Fruit fly (Drosophila melanogaster): ENCODE data around the gene CG33169.

The CG33169 gene

dm6 chr3L:22837651-22838614, 25.7 kb upstream of the CG33169 start (continued):
- peak; percentile 49 for TF ChIP-seq BtbVII (GFP tag; optimal IDR thresholded peaks at IDR 0.05)
- TF ChIP-seq cg (GFP tag; optimal IDR thresholded peaks at IDR 0.05): peak; percentile 42
- TF ChIP-seq sr (GFP tag; IDR thresholded peaks at IDR 0.05): peak; percentile 10; the same call in 1 of the 3 replicates
- TF ChIP-seq chif (GFP tag; optimal IDR thresholded peaks at IDR 0.05): no peak
- peak; percentile 1 for TF ChIP-seq CG10147 (GFP tag; optimal IDR thresholded peaks at IDR 0.05)
- TF ChIP-seq MBD-R2 (GFP tag; IDR thresholded peaks at IDR 0.05): peak; percentile 12; the same call in 1 of the 2 replicates
- 0 out of 2 replicates have a peak, but pooled peaks have one; percentile 17 for TF ChIP-seq Ada2b (GFP tag; IDR thresholded peaks at IDR 0.05)
- TF ChIP-seq cwo (GFP tag; optimal IDR thresholded peaks at IDR 0.05): peak; percentile 9
- peak; percentile 17 for TF ChIP-seq mirr (GFP tag; optimal IDR thresholded peaks at IDR 0.05)
- TF ChIP-seq MTF-1 (GFP tag; optimal IDR thresholded peaks at IDR 0.05; ENCODE audit: borderline replicate concordance): no peak
- no peak for TF ChIP-seq Sry-δ (GFP tag; optimal IDR thresholded peaks at IDR 0.05)
- TF ChIP-seq Med (GFP tag): peak; percentile 49
- peak; percentile 95 for TF ChIP-seq CG3407 (GFP tag; optimal IDR thresholded peaks at IDR 0.05)
- no peak for TF ChIP-seq org-1 (GFP tag; optimal IDR thresholded peaks at IDR 0.05)
- peak; percentile 47 for TF ChIP-seq lab (GFP tag; optimal IDR thresholded peaks at IDR 0.05)
- TF ChIP-seq pzg (GFP tag; optimal IDR thresholded peaks at IDR 0.05): no peak
- TF ChIP-seq HLH3B (GFP tag; IDR thresholded peaks at IDR 0.05): no peak
- peak; percentile 6 for TF ChIP-seq sd (tag; optimal IDR thresholded peaks at IDR 0.05)
- no peak for TF ChIP-seq Stat92E (GFP tag; optimal IDR thresholded peaks at IDR 0.05)
- TF ChIP-seq grn (GFP tag; optimal IDR thresholded peaks at IDR 0.05): peak; percentile 30
- peak; percentile 9 for TF ChIP-seq pho (GFP tag; optimal IDR thresholded peaks at IDR 0.05)
- TF ChIP-seq sna (GFP tag; IDR thresholded peaks at IDR 0.05; ENCODE audit: partially characterized antibody): 0 out of 2 replicates have a peak, but pooled peaks have one; percentile 22
- TF ChIP-seq hb (GFP tag; IDR thresholded peaks at IDR 0.05; ENCODE audit: partially characterized antibody): 0 out of 3 replicates have a peak, but pooled peaks have one; percentile 34
- TF ChIP-seq Dfd (GFP tag; optimal IDR thresholded peaks at IDR 0.05): no peak
- TF ChIP-seq CG6791 (GFP tag; IDR thresholded peaks at IDR 0.05; ENCODE audit: partially characterized antibody): 0 out of 3 replicates have a peak, but pooled peaks have one; percentile 34
- TF ChIP-seq CG18764 (GFP tag; optimal IDR thresholded peaks at IDR 0.05): no peak
- TF ChIP-seq Fer3 (tag; optimal IDR thresholded peaks at IDR 0.05): no peak
- TF ChIP-seq tgo (GFP tag; IDR thresholded peaks at IDR 0.05): no peak
- TF ChIP-seq CG34376 (GFP tag; optimal IDR thresholded peaks at IDR 0.05): peak; percentile 57
- no peak for TF ChIP-seq mam (GFP tag; optimal IDR thresholded peaks at IDR 0.05)
- peak; percentile 32; the same call in 1 of the 3 replicates for TF ChIP-seq CG34422 (GFP tag; IDR thresholded peaks at IDR 0.05)
- TF ChIP-seq HmgZ (tag; optimal IDR thresholded peaks at IDR 0.05): peak; percentile 49
- TF ChIP-seq CG13894 (tag; optimal IDR thresholded peaks at IDR 0.05): peak; percentile 77

dm6 chr3L:22839243-22839642, 24.4 kb upstream of the CG33169 start:
- TF ChIP-seq CG1832 (GFP tag; optimal IDR thresholded peaks at IDR 0.05) (peak; percentile 46), nerfin-1 (tag; optimal IDR thresholded peaks at IDR 0.05) (no peak), dimm (GFP tag; IDR thresholded peaks at IDR 0.05) (no peak), so (GFP tag; IDR thresholded peaks at IDR 0.05) (no peak), Lim3 (GFP tag; IDR thresholded peaks at IDR 0.05) (no peak), Pdp1 (GFP tag; optimal IDR thresholded peaks at IDR 0.05) (peak in 1 of 2 experiments; percentile 48)
